Worm (Caenorhabditis elegans) whole organism, midembryonic: ENCODE results near the gene F37B4.10.

Source experiments
- T22C8.4 ChIP-seq: fragments of 200-800 bp; sonication (Bioruptor generic); IDR thresholded peaks from 2 replicates; pipeline ENCODE4 v1.3.6; 2022; ENCODE audit warnings: missing genetic modification characterization, missing compliant biosample characterization
- cog-1 ChIP-seq: sonication (generic microtip); optimal IDR thresholded peaks from 2 replicates; lab custom pipeline; 2016; ENCODE audit warnings: missing genetic modification characterization, missing compliant biosample characterization
- flt-1 ChIP-seq: fragments of 200-800 bp; sonication (Bioruptor generic); IDR thresholded peaks from 2 replicates; pipeline ENCODE4 v1.3.6; 2022; ENCODE audit warnings: missing genetic modification characterization, missing compliant biosample characterization
- klf-2 ChIP-seq: fragments of 200-800 bp; sonication (Bioruptor generic); conservative IDR thresholded peaks from 2 replicates; pipeline ENCODE4 v1.3.6; 2022; ENCODE audit warnings: missing genetic modification reagents, missing genetic modification characterization, missing compliant biosample characterization
- med-1 ChIP-seq: sonication (generic microtip); optimal IDR thresholded peaks from 2 replicates; lab custom pipeline; 2017; ENCODE audit warnings: missing genetic modification characterization, mild to moderate bottlenecking, missing compliant biosample characterization, antibody characterized with exemption, missing genetic modification reagents; ENCODE audit not compliant: insufficient read depth
- ref-1 ChIP-seq: fragments of 200-800 bp; sonication (Bioruptor generic); conservative IDR thresholded peaks from 2 replicates; pipeline ENCODE4 v1.3.6; 2022; ENCODE audit warnings: missing genetic modification reagents, missing genetic modification characterization, missing compliant biosample characterization
- tab-1 ChIP-seq: fragments of 200-800 bp; sonication (Bioruptor generic); IDR thresholded peaks from 2 replicates; pipeline ENCODE4 v1.3.6; 2022; ENCODE audit warnings: missing genetic modification characterization, missing compliant biosample characterization
- ztf-23 ChIP-seq: fragments of 200-800 bp; sonication (Bioruptor generic); IDR thresholded peaks from 2 replicates; pipeline ENCODE4 v1.3.6; 2022; ENCODE audit warnings: missing genetic modification reagents, missing genetic modification characterization, missing compliant biosample characterization
- ztf-29 ChIP-seq: fragments of 200-800 bp; sonication (Bioruptor generic); IDR thresholded peaks from 2 replicates; pipeline ENCODE4 v1.3.6; 2022; ENCODE audit warnings: missing genetic modification reagents, missing genetic modification characterization, missing compliant biosample characterization

F37B4.10 gene

ce11 chrV:2859738-2860137 is 17.7 kb downstream of the F37B4.10 start, which contains the start of gene srj-54:
TSS of gene srj-54 (minus strand) at chrV:2859838.
- TF ChIP-seq T22C8.4 (no peak), cog-1 (tag; lab: Kevin White, UChicago) (no peak), ztf-29 (no peak), med-1 (GFP tag; lab: Kevin White, UChicago) (no peak), ztf-23 (no peak), ref-1 (GFP tag; lab: Robert Waterston, UW) (no peak), klf-2 (GFP tag; lab: Robert Waterston, UW) (no peak), tab-1 (GFP tag; lab: Robert Waterston, UW) (no peak), flt-1 (GFP tag; lab: Robert Waterston, UW) (no peak)

ce11 chrV:2857842-2858241 is 19.6 kb downstream of the F37B4.10 start, which contains the start of gene srj-55:
TSS of gene srj-55 (minus strand) at chrV:2857942.
- no peak for TF ChIP-seq cog-1 (tag; lab: Kevin White, UChicago)
- TF ChIP-seq klf-2 (GFP tag; lab: Robert Waterston, UW) = no peak
- no peak for TF ChIP-seq med-1 (GFP tag; lab: Kevin White, UChicago)
- TF ChIP-seq ztf-23 = no peak
- no peak for TF ChIP-seq T22C8.4
- no peak for TF ChIP-seq ref-1 (GFP tag; lab: Robert Waterston, UW)
- TF ChIP-seq tab-1 (GFP tag; lab: Robert Waterston, UW) = no peak
- no peak for TF ChIP-seq flt-1 (GFP tag; lab: Robert Waterston, UW)
- TF ChIP-seq ztf-29 = no peak

DNA sequence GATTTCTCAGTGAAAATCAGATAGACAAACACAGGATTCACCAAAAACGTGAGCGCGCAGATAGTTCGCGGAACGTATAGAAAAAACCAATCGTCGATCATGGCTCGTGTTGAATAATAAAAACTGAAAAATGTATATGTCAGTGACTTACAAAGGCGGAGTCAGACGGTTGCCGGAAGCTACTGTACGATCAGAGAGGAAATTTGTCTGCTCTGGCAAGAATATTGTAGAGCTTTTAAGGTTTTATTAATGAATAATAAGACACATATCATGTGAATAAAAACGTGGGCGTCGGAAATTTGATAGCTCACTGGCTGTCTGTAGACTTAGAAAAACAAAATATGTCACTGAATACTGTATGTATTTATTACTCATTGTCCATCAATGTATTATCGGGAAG is 21.9 kb downstream of the F37B4.10 start, which contains the start of gene srj-57:
Gene srj-57 (minus strand): TSS at position 101 of the 400 bp plus-strand sequence.
- TF ChIP-seq ref-1 (GFP tag; lab: Robert Waterston, UW) (no peak), tab-1 (GFP tag; lab: Robert Waterston, UW) (no peak), cog-1 (tag; lab: Kevin White, UChicago) (no peak), med-1 (GFP tag; lab: Kevin White, UChicago) (no peak), klf-2 (GFP tag; lab: Robert Waterston, UW) (no peak), ztf-29 (no peak)

DNA sequence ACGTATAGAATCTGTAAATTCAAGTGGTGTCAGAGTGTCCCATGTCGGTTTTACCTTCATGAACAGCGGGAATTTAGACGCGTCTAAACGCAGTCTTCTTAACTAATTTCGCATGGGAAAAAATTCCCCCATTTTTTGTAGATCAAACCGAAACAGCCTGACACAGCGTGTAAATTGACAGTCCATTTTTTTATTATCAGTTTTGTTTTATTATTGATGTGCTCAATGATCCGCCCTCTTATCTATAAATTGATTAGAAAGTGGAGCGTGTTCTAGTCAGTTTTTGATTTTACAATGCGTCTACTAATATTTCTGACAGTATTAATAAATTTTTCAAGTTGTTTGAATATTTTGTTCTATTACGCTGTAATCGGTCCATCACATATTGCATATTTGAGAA is 28.3 kb downstream of the F37B4.10 start, which contains the start of gene ugt-53:
Gene ugt-53 (plus strand): TSS at position 273 of the 400 bp plus-strand sequence.
- TF ChIP-seq ztf-29 (no peak), ztf-23 (no peak), flt-1 (GFP tag; lab: Robert Waterston, UW) (no peak), ref-1 (GFP tag; lab: Robert Waterston, UW) (no peak), med-1 (GFP tag; lab: Kevin White, UChicago) (no peak), klf-2 (GFP tag; lab: Robert Waterston, UW) (no peak), tab-1 (GFP tag; lab: Robert Waterston, UW) (no peak), T22C8.4 (no peak), cog-1 (tag; lab: Kevin White, UChicago) (no peak)

ce11 chrV:2848290-2848937 is 29.0 kb downstream of the F37B4.10 start, which contains the start of gene srj-49:
TSS of gene srj-49 (minus strand) at chrV:2848340.
- no peak for TF ChIP-seq ztf-29
- TF ChIP-seq med-1 (GFP tag; lab: Kevin White, UChicago) = no peak
- TF ChIP-seq flt-1 (GFP tag; lab: Robert Waterston, UW) = no peak
- no peak for TF ChIP-seq tab-1 (GFP tag; lab: Robert Waterston, UW)
- no peak for TF ChIP-seq cog-1 (tag; lab: Kevin White, UChicago)
- TF ChIP-seq ztf-23 = no peak
- no peak for TF ChIP-seq T22C8.4
- no peak for TF ChIP-seq ref-1 (GFP tag; lab: Robert Waterston, UW)
- no peak for TF ChIP-seq klf-2 (GFP tag; lab: Robert Waterston, UW)

DNA sequence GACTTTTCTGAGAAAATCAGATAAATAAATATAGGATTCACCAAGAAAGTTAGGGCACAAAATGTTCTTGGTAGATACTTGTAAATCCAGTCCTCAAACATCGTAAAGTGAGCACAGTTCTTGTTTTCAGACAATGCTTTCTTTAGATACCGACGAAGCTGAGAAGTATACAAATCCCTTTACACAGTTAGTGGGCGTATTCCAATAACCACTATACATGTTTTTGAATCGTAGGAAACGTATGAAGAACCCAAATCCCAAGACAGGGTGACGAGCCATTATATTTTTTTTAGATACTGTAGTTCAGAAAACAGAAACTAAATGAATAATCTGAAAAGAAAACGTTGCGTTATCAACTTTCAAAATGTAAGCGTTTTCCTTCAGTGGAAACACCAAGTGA is 31.6 kb downstream of the F37B4.10 start, which contains the start of gene srj-44:
Gene srj-44 (minus strand): TSS at position 101 of the 400 bp plus-strand sequence.
- TF ChIP-seq klf-2 (GFP tag; lab: Robert Waterston, UW) (no peak), cog-1 (tag; lab: Kevin White, UChicago) (no peak), T22C8.4 (no peak), flt-1 (GFP tag; lab: Robert Waterston, UW) (no peak), ref-1 (GFP tag; lab: Robert Waterston, UW) (no peak), med-1 (GFP tag; lab: Kevin White, UChicago) (no peak), ztf-29 (no peak), ztf-23 (no peak), tab-1 (GFP tag; lab: Robert Waterston, UW) (no peak)

ce11 chrV:2836501-2836900 is 40.9 kb downstream of the F37B4.10 start, which contains the start of gene srj-45:
TSS of gene srj-45 (minus strand) at chrV:2836601.
- TF ChIP-seq cog-1 (tag; lab: Kevin White, UChicago) (no peak), flt-1 (GFP tag; lab: Robert Waterston, UW) (no peak), ztf-29 (no peak), T22C8.4 (no peak), tab-1 (GFP tag; lab: Robert Waterston, UW) (no peak), klf-2 (GFP tag; lab: Robert Waterston, UW) (no peak), ztf-23 (no peak), ref-1 (GFP tag; lab: Robert Waterston, UW) (no peak), med-1 (GFP tag; lab: Kevin White, UChicago) (no peak)

DNA sequence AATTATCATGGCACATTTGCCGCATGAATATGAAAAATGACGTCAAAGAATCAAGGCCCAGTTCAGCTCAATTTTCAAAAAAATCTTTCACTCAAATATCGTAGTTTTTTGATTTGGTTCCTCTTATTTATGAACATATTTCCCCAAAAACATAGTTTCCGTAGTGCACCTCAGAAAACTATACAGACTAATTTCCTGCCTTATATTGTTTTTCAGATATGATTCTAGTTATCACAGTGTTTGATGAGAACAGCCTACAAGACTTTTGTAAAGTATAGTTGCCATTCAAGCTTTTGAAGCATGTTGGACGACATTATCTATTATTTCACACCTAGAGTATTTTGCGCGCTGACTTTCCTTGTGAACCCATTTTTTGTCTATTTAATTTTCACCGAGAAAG is 44.7 kb downstream of the F37B4.10 start, which contains the start of gene srj-50:
Gene srj-50 (plus strand): TSS at position 301 of the 400 bp plus-strand sequence.
- TF ChIP-seq ref-1 (GFP tag; lab: Robert Waterston, UW) = no peak
- no peak for TF ChIP-seq cog-1 (tag; lab: Kevin White, UChicago)
- no peak for TF ChIP-seq med-1 (GFP tag; lab: Kevin White, UChicago)
- no peak for TF ChIP-seq flt-1 (GFP tag; lab: Robert Waterston, UW)
- no peak for TF ChIP-seq ztf-29
- TF ChIP-seq T22C8.4 = no peak
- TF ChIP-seq tab-1 (GFP tag; lab: Robert Waterston, UW) = no peak
- TF ChIP-seq ztf-23 = no peak
- TF ChIP-seq klf-2 (GFP tag; lab: Robert Waterston, UW) = no peak

- TF ChIP-seq flt-1 (GFP tag; lab: Robert Waterston, UW) = no peak
These were observed 46.6 kb downstream of the F37B4.10 start, which contains the start of gene srw-2 for ce11 chrV:2830817-2831216. TSS of gene srw-2 (plus strand) at chrV:2830878.
